Fruit fly (Drosophila melanogaster) whole organism, embryonic: ENCODE measurements around the gene TTLL4B.

ENCODE experiments used
- Atf-2 ChIP-seq: fragments of 200-800 bp; sonication (Bioruptor generic); optimal IDR thresholded peaks from 2 replicates; lab custom pipeline; 2016; ENCODE audit warnings: missing biosample characterization, missing genetic modification characterization
- CG10979 ChIP-seq: fragments of 200-800 bp; sonication (Bioruptor generic); optimal IDR thresholded peaks from 2 replicates; lab custom pipeline; 2018; ENCODE audit warnings: missing biosample characterization, mild to moderate bottlenecking, missing genetic modification characterization, moderate library complexity
- CG12391 ChIP-seq: fragments of 200-800 bp; sonication (Bioruptor generic); optimal IDR thresholded peaks from 3 replicates; lab custom pipeline; 2018; ENCODE audit warnings: missing biosample characterization, mild to moderate bottlenecking, missing genetic modification characterization, moderate library complexity
- CG12744 ChIP-seq: fragments of 200-800 bp; sonication (Bioruptor generic); optimal IDR thresholded peaks from 2 replicates; lab custom pipeline; 2016; ENCODE audit warnings: missing biosample characterization, missing genetic modification characterization
- CG13123 ChIP-seq: fragments of 200-800 bp; sonication (Bioruptor generic); optimal IDR thresholded peaks from 2 replicates; lab custom pipeline; 2016; ENCODE audit warnings: missing biosample characterization, missing genetic modification characterization
- CG13775 ChIP-seq: fragments of 200-800 bp; sonication (Bioruptor generic); optimal IDR thresholded peaks from 3 replicates; lab custom pipeline; 2017; ENCODE audit warnings: missing biosample characterization, mild to moderate bottlenecking, missing genetic modification characterization
- CG15479 ChIP-seq: fragments of 200-800 bp; sonication (Bioruptor generic); optimal IDR thresholded peaks from 3 replicates; lab custom pipeline; 2019; ENCODE audit warnings: missing biosample characterization, mild to moderate bottlenecking, missing genetic modification characterization, moderate library complexity
- CG15696 ChIP-seq: fragments of 200-800 bp; sonication (Bioruptor generic); optimal IDR thresholded peaks from 2 replicates; lab custom pipeline; 2019; ENCODE audit warnings: missing biosample characterization, mild to moderate bottlenecking, missing genetic modification characterization, moderate library complexity
- CG17361 ChIP-seq: fragments of 200-800 bp; sonication (Bioruptor generic); IDR thresholded peaks from 3 replicates; pipeline ENCODE4 v1.3.6; 2022; ENCODE audit warnings: missing biosample characterization, missing genetic modification characterization
- CG2129 ChIP-seq: fragments of 200-800 bp; sonication (Bioruptor generic); IDR thresholded peaks from 2 replicates; pipeline ENCODE4 v1.3.6; 2022; ENCODE audit warnings: missing biosample characterization, missing genetic modification characterization; ENCODE audit not compliant: partially characterized antibody
- CG3065 ChIP-seq: fragments of 200-800 bp; sonication (Bioruptor generic); optimal IDR thresholded peaks from 2 replicates; lab custom pipeline; 2016; ENCODE audit warnings: missing biosample characterization, missing genetic modification characterization
- CG33557 ChIP-seq: fragments of 200-800 bp; sonication (Bioruptor generic); optimal IDR thresholded peaks from 2 replicates; lab custom pipeline; 2019; ENCODE audit warnings: missing biosample characterization, mild to moderate bottlenecking, missing genetic modification characterization, moderate library complexity
- CG4424 ChIP-seq: fragments of 200-800 bp; sonication (Bioruptor generic); optimal IDR thresholded peaks from 3 replicates; lab custom pipeline; 2016; ENCODE audit warnings: missing biosample characterization, missing genetic modification characterization
- CG7357 ChIP-seq: fragments of 200-800 bp; sonication (Bioruptor generic); IDR thresholded peaks from 3 replicates; pipeline ENCODE4 v1.3.6; 2022; ENCODE audit warnings: missing biosample characterization, missing genetic modification characterization
- D ChIP-seq, 2 experiments: fragments of 200-800 bp in 1 of 2; fragments of >200 bp in 1 of 2; sonication (Bioruptor generic) in 1 of 2; optimal IDR thresholded peaks; 2 replicates in 1 of 2; 3 replicates in 1 of 2; lab custom pipeline; 2017; ENCODE audit warnings: mild to moderate bottlenecking in 1 of 2, missing biosample characterization in 1 of 2, missing genetic modification characterization in 1 of 2, missing genetic modification reagents in 1 of 2
- Deaf1 ChIP-seq: fragments of 200-800 bp; optimal IDR thresholded peaks from 3 replicates; lab custom pipeline; 2019; ENCODE audit warnings: missing biosample characterization, mild to moderate bottlenecking, missing genetic modification characterization, moderate library complexity
- Doc2 ChIP-seq: fragments of 200-800 bp; sonication (Bioruptor generic); IDR thresholded peaks from 2 replicates; pipeline ENCODE4 v1.3.6; 2022; ENCODE audit warnings: missing biosample characterization, missing genetic modification characterization
- Poxn ChIP-seq: fragments of 200-800 bp; sonication (Bioruptor generic); IDR thresholded peaks from 2 replicates; pipeline ENCODE4 v1.3.6; 2022; ENCODE audit warnings: missing biosample characterization, missing genetic modification characterization
- Ssrp ChIP-seq: fragments of 200-800 bp; sonication (Bioruptor generic); optimal IDR thresholded peaks from 2 replicates; lab custom pipeline; 2018; ENCODE audit warnings: missing biosample characterization, mild to moderate bottlenecking, missing genetic modification characterization, moderate library complexity
- Xrp1 ChIP-seq: fragments of 200-800 bp; sonication (Bioruptor generic); IDR thresholded peaks from 2 replicates; pipeline ENCODE4 v1.3.6; 2022; ENCODE audit warnings: missing biosample characterization, missing genetic modification characterization
- ac ChIP-seq: fragments of 200-800 bp; sonication (Bioruptor generic); optimal IDR thresholded peaks from 3 replicates; lab custom pipeline; 2017; ENCODE audit warnings: missing biosample characterization, mild to moderate bottlenecking, missing genetic modification characterization
- ara ChIP-seq: fragments of 200-800 bp; sonication (Bioruptor generic); IDR thresholded peaks from 2 replicates; pipeline ENCODE4 v1.3.6; 2022; ENCODE audit warnings: missing biosample characterization, missing genetic modification characterization
- bsh ChIP-seq, 2 experiments: fragments of 200-800 bp; sonication (Bioruptor generic); optimal IDR thresholded peaks; 2 replicates each; lab custom pipeline; 2017 to 2018; ENCODE audit warnings: mild to moderate bottlenecking in 2 of 2, missing biosample characterization in 2 of 2, missing genetic modification characterization in 2 of 2, moderate library complexity in 1 of 2
- chn ChIP-seq: fragments of 200-800 bp; sonication (Bioruptor generic); optimal IDR thresholded peaks from 2 replicates; lab custom pipeline; 2016; ENCODE audit warnings: missing biosample characterization, missing genetic modification characterization
- gem ChIP-seq: fragments of 200-800 bp; sonication (Bioruptor generic); optimal IDR thresholded peaks from 2 replicates; lab custom pipeline; 2019; ENCODE audit warnings: missing biosample characterization, mild to moderate bottlenecking, missing genetic modification characterization, moderate library complexity
- knrl ChIP-seq: fragments of 200-800 bp; sonication (Bioruptor generic); IDR thresholded peaks from 3 replicates; pipeline ENCODE4 v1.3.6; 2022; ENCODE audit warnings: missing biosample characterization, missing genetic modification characterization; ENCODE audit not compliant: partially characterized antibody
- nmo ChIP-seq: fragments of 200-800 bp; sonication (Bioruptor generic); optimal IDR thresholded peaks from 2 replicates; lab custom pipeline; 2018; ENCODE audit warnings: missing biosample characterization, mild to moderate bottlenecking, missing genetic modification characterization, moderate library complexity
- phol ChIP-seq: fragments of 200-800 bp; sonication (Bioruptor generic); optimal IDR thresholded peaks from 3 replicates; lab custom pipeline; 2018; ENCODE audit warnings: missing biosample characterization, mild to moderate bottlenecking, missing genetic modification characterization, moderate library complexity
- prd ChIP-seq, 3 experiments: fragments of >200 bp in 2 of 3; fragments of 200-800 bp in 1 of 3; sonication (Bioruptor generic) in 1 of 3; optimal IDR thresholded peaks in 2 of 3; IDR thresholded peaks in 1 of 3; 2 replicates in 2 of 3; 3 replicates in 1 of 3; pipeline versions ENCODE4 v1.3.6 to Lab custom; 2017 to 2022; ENCODE audit warnings: missing biosample characterization in 1 of 3, missing genetic modification characterization in 1 of 3
- pzg ChIP-seq: fragments of 200-800 bp; sonication (Bioruptor generic); optimal IDR thresholded peaks from 3 replicates; lab custom pipeline; 2018; ENCODE audit warnings: missing biosample characterization, mild to moderate bottlenecking, missing genetic modification characterization, moderate library complexity
- ranshi ChIP-seq: fragments of 200-800 bp; sonication (Bioruptor generic); IDR thresholded peaks from 2 replicates; pipeline ENCODE4 v1.3.6; 2022; ENCODE audit warnings: missing biosample characterization, missing genetic modification characterization
- sens ChIP-seq: fragments of 200-800 bp; sonication (Bioruptor generic); peaks from one replicate; lab custom pipeline; 2016; ENCODE audit warnings: missing biosample characterization, missing genetic modification characterization
- tio ChIP-seq: fragments of 200-800 bp; sonication (Bioruptor generic); optimal IDR thresholded peaks from 2 replicates; lab custom pipeline; 2017; ENCODE audit warnings: missing biosample characterization, missing genetic modification characterization, inconsistent platforms
- twi ChIP-seq: fragments of 200-800 bp; optimal IDR thresholded peaks from 2 replicates; lab custom pipeline; 2019; ENCODE audit warnings: missing biosample characterization, mild to moderate bottlenecking, missing genetic modification characterization, moderate library complexity
- zen ChIP-seq: fragments of 200-800 bp; sonication (Bioruptor generic); optimal IDR thresholded peaks from 3 replicates; lab custom pipeline; 2018; ENCODE audit warnings: missing biosample characterization, mild to moderate bottlenecking, missing genetic modification characterization, moderate library complexity

TTLL4B gene

DNA sequence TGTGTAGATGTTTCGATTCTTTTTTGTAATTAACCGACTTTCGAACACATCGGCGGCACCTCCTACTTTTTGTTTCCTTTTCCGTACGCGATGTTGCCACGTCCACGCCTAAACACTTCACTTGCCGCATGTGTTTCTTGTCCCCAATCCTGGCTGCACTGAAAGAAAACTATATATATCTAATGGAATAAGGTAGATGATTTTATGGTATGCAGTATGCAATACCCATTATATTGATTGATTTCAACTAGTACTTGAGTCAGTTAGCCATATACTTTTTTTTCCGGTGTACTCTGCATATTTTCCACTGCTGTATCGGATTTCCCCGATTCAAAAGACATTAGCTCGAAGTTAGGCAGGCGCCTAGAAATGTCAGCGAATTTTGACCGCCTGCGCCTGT, 43.6 kb upstream of the TTLL4B start (continued):
- peak; percentile 81 for TF ChIP-seq Xrp1 (GFP tag; lab: Robert Waterston, UW)
- peak; percentile 61 for TF ChIP-seq ac (GFP tag; lab: Kevin White, UChicago)
- peak; percentile 80 for TF ChIP-seq CG15696 (tag; lab: Kevin White, UChicago)
- TF ChIP-seq Ssrp (tag; lab: Kevin White, UChicago): peak; percentile 38
- peak; percentile 15 for TF ChIP-seq CG4424 (GFP tag; lab: Kevin White, UChicago)
- peak; percentile 26 for TF ChIP-seq CG33557 (GFP tag; lab: Kevin White, UChicago)
- 0 out of 3 replicates have a peak, but pooled peaks have one; percentile 29 for TF ChIP-seq CG7357
- 0 out of 3 replicates have a peak, but pooled peaks have one; percentile 26 for TF ChIP-seq CG17361
- TF ChIP-seq tio (GFP tag; lab: Kevin White, UChicago): no peak
- TF ChIP-seq phol (tag; lab: Kevin White, UChicago): peak; percentile 33
- TF ChIP-seq gem (tag; lab: Kevin White, UChicago): peak; percentile 42
- TF ChIP-seq CG3065 (GFP tag; lab: Kevin White, UChicago): no peak
- TF ChIP-seq chn (GFP tag; lab: Kevin White, UChicago): peak; percentile 47
- TF ChIP-seq CG2129 (GFP tag; lab: Robert Waterston, UW): no peak
- TF ChIP-seq CG13123 (GFP tag; lab: Kevin White, UChicago): no peak
- peak; percentile 74 for TF ChIP-seq zen (tag; lab: Kevin White, UChicago)
- peak; percentile 94 for TF ChIP-seq twi (tag; lab: Kevin White, UChicago)
- peak; percentile 11 for TF ChIP-seq nmo
- TF ChIP-seq bsh (GFP tag; optimal IDR thresholded peaks at IDR 0.05; lab: Kevin White, UChicago): peak in 1 of 2 experiments; percentile 15
- no peak; the same call in 1 of the 2 replicates for TF ChIP-seq ranshi (GFP tag; lab: Robert Waterston, UW)
- no peak for TF ChIP-seq prd (optimal IDR thresholded peaks at IDR 0.05; lab: Kevin White, UChicago)
- TF ChIP-seq prd (GFP tag; IDR thresholded peaks at IDR 0.05; lab: Robert Waterston, UW): peak; percentile 76
- no peak for TF ChIP-seq Atf-2 (GFP tag; lab: Kevin White, UChicago)
- peak; percentile 66 for TF ChIP-seq ara
- TF ChIP-seq CG13775 (GFP tag; lab: Kevin White, UChicago): peak; percentile 10
- peak; percentile 32 for TF ChIP-seq CG10979 (tag; lab: Kevin White, UChicago)
- peak; percentile 67 for TF ChIP-seq sens (GFP tag; lab: Kevin White, UChicago)
- no peak for TF ChIP-seq pzg (GFP tag; lab: Kevin White, UChicago)
- TF ChIP-seq CG12391 (tag; lab: Kevin White, UChicago): peak; percentile 28

dm6 chr2L:3822462-3823065, 39.9 kb upstream of the TTLL4B start:
- 0 out of 2 replicates have a peak, but pooled peaks have one; percentile 36 for TF ChIP-seq Doc2
- 0 out of 3 replicates have a peak, but pooled peaks have one; percentile 25 for TF ChIP-seq knrl
- no peak for TF ChIP-seq Poxn (GFP tag; lab: Robert Waterston, UW)
- TF ChIP-seq CG15479 (GFP tag; lab: Kevin White, UChicago): peak; percentile 27
- no peak for TF ChIP-seq prd (optimal IDR thresholded peaks at IDR 0.05; lab: Kevin White, UChicago)
- TF ChIP-seq prd (GFP tag; IDR thresholded peaks at IDR 0.05; lab: Robert Waterston, UW): peak; percentile 65; the same call in 2 of the 3 replicates
- TF ChIP-seq twi (tag; lab: Kevin White, UChicago): peak; percentile 80
- TF ChIP-seq Deaf1 (tag; lab: Kevin White, UChicago): no peak
- peak; percentile 88 for TF ChIP-seq zen (tag; lab: Kevin White, UChicago)
- peak; percentile 99 for TF ChIP-seq D (optimal IDR thresholded peaks at IDR 0.05; lab: Kevin White, UChicago)
- TF ChIP-seq D (GFP tag; optimal IDR thresholded peaks at IDR 0.05; lab: Kevin White, UChicago): no peak
- no peak for TF ChIP-seq CG12744 (GFP tag; lab: Kevin White, UChicago)
